Worm (Caenorhabditis elegans) whole organism, late embryonic: ENCODE measurements around the gene sre-15.

Experiments
- ceh-31 ChIP-seq: sonication (generic microtip); optimal IDR thresholded peaks from 2 replicates; lab custom pipeline; 2016; ENCODE audit warnings: missing genetic modification characterization, missing compliant biosample characterization
- ceh-45 ChIP-seq: fragments of 200-800 bp; sonication (Bioruptor generic); IDR thresholded peaks from 2 replicates; pipeline ENCODE4 v1.3.6; 2022; ENCODE audit warnings: missing genetic modification reagents, missing genetic modification characterization, missing compliant biosample characterization
- ceh-6 ChIP-seq: fragments of 200-800 bp; sonication (Bioruptor generic); optimal IDR thresholded peaks from 2 replicates; lab custom pipeline; 2018; ENCODE audit warnings: mild to moderate bottlenecking, missing genetic modification characterization, missing compliant biosample characterization
- lim-6 ChIP-seq: sonication (generic microtip); optimal IDR thresholded peaks from 2 replicates; lab custom pipeline; 2016; ENCODE audit warnings: missing genetic modification characterization, missing compliant biosample characterization
- npax-4 ChIP-seq: sonication (generic microtip); optimal IDR thresholded peaks from 2 replicates; lab custom pipeline; 2016; ENCODE audit warnings: missing genetic modification characterization, missing compliant biosample characterization
- tbx-2 ChIP-seq: sonication (generic microtip); optimal IDR thresholded peaks from 2 replicates; lab custom pipeline; 2016; ENCODE audit warnings: missing genetic modification characterization, missing compliant biosample characterization
- tbx-7 ChIP-seq: sonication (generic microtip); optimal IDR thresholded peaks from 2 replicates; lab custom pipeline; 2016; ENCODE audit warnings: missing genotype, missing genetic modification characterization, missing compliant biosample characterization
- ttx-3 ChIP-seq: sonication (generic microtip); optimal IDR thresholded peaks from 2 replicates; lab custom pipeline; 2016; ENCODE audit warnings: missing genetic modification reagents, missing genetic modification characterization, missing compliant biosample characterization
- unc-55 ChIP-seq: sonication (generic microtip); optimal IDR thresholded peaks from 2 replicates; lab custom pipeline; 2017; ENCODE audit warnings: missing biosample characterization, missing genetic modification reagents, missing genetic modification characterization

ce11 chrIV:12238851-12239250 is 5.8 kb downstream of the sre-15 start, which contains the start of gene sre-19:
- TF ChIP-seq npax-4 (no peak), ceh-31 (tag; lab: Kevin White, UChicago) (no peak), tbx-7 (tag; lab: Kevin White, UChicago) (no peak), ttx-3 (tag; lab: Kevin White, UChicago) (no peak), lim-6 (no peak), tbx-2 (no peak), ceh-6 (GFP tag; lab: Kevin White, UChicago) (no peak), unc-55 (GFP tag; lab: Kevin White, UChicago) (no peak), ceh-45 (no peak)
